Fruit fly (Drosophila melanogaster) Kc167 (cell line): ENCODE data around the gene CG12010.

Source experiments
- Myc ChIP-seq: fragments of >200 bp; optimal IDR thresholded peaks from 2 replicates; lab custom pipeline; 2017; ENCODE audit warnings: missing external identifiers
- Sin3A ChIP-seq: fragments of >200 bp; optimal IDR thresholded peaks from 2 replicates; lab custom pipeline; 2018; ENCODE audit warnings: missing external identifiers
- h ChIP-seq: fragments of >200 bp; optimal IDR thresholded peaks from 3 replicates; lab custom pipeline; 2018; ENCODE audit warnings: missing external identifiers
- psq ChIP-seq: fragments of >200 bp; optimal IDR thresholded peaks from 2 replicates; lab custom pipeline; 2017; ENCODE audit warnings: missing external identifiers
- ttk ChIP-seq: sonication (Bioruptor generic); optimal IDR thresholded peaks from 2 replicates; lab custom pipeline; 2017; ENCODE audit warnings: missing external identifiers

DNA sequence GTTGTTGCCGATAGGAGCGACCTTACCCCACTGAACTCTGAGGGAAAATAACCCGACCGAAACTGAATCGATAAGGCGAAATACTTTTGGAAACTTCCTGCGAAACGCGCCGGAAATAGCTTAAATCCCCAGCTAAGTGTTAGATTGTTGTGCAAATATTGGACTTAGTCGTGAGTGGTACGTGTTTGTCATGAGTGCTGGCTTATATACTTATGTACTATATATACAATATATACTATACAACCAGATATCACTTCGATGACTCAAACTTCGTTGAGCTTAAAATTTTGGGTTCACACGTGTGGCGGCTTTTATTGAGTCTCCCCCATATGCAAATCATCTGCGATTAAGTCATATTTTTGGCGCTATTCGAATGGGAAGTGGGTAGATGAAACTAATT lies 27.8 kb upstream of the CG12010 start:
- TF ChIP-seq ttk (lab: Kevin White, UChicago) (no peak), psq (no peak), Sin3A (no peak), h (lab: Kevin White, UChicago) (no peak), Myc (lab: Kevin White, UChicago) (no peak)
